Fruit fly (Drosophila melanogaster) whole organism: ENCODE results near the gene Atf3.

Experiments
- CG8478 ChIP-seq: fragments of >200 bp; optimal IDR thresholded peaks from 2 replicates; lab custom pipeline; 2018; ENCODE audit warnings: inconsistent platforms
- Dll ChIP-seq: fragments of >200 bp; optimal IDR thresholded peaks from 2 replicates; lab custom pipeline; 2017
- EcR ChIP-seq, 2 experiments: fragments of >200 bp; optimal IDR thresholded peaks; 2 replicates each; lab custom pipeline; 2017; ENCODE audit warnings: missing biosample characterization in 2 of 2, missing genetic modification characterization in 2 of 2, missing genetic modification reagents in 2 of 2
- pan ChIP-seq: fragments of >200 bp; optimal IDR thresholded peaks from 2 replicates; lab custom pipeline; 2017
- psq ChIP-seq: fragments of >200 bp; optimal IDR thresholded peaks from 2 replicates; lab custom pipeline; 2017
- usp ChIP-seq: fragments of >200 bp; optimal IDR thresholded peaks from 2 replicates; lab custom pipeline; 2017; ENCODE audit warnings: missing biosample characterization, missing genetic modification characterization, mixed read lengths

The Atf3 gene

dm6 chrX:1197862-1198261, 77.2 kb downstream of the Atf3 start:
- no peak for TF ChIP-seq CG8478
- no peak for TF ChIP-seq pan (lab: Kevin White, UChicago)
- TF ChIP-seq psq (lab: Kevin White, UChicago) = no peak
- TF ChIP-seq Dll (lab: Kevin White, UChicago) = no peak
- no peak for TF ChIP-seq EcR (GFP tag; optimal IDR thresholded peaks at IDR 0.05; lab: Kevin White, UChicago)
- no peak for TF ChIP-seq usp (GFP tag; lab: Kevin White, UChicago)
